Fruit fly (Drosophila melanogaster) whole organism, embryonic: ENCODE measurements around the gene SecS.

Source experiments
- Aef1 ChIP-seq: fragments of 200-800 bp; sonication (Bioruptor generic); IDR thresholded peaks from 3 replicates; pipeline ENCODE4 v1.3.6; 2022; ENCODE audit warnings: missing biosample characterization, missing genetic modification characterization
- Bgb ChIP-seq: fragments of 200-800 bp; sonication (Bioruptor generic); IDR thresholded peaks from 2 replicates; pipeline ENCODE4 v1.3.6; 2022; ENCODE audit warnings: missing biosample characterization, missing genetic modification characterization; ENCODE audit not compliant: partially characterized antibody
- CG10274 ChIP-seq: fragments of 200-800 bp; sonication (Bioruptor generic); optimal IDR thresholded peaks from 3 replicates; lab custom pipeline; 2017; ENCODE audit warnings: missing biosample characterization, mild to moderate bottlenecking, missing genetic modification characterization
- CG11398 ChIP-seq: fragments of 200-800 bp; sonication (Bioruptor generic); optimal IDR thresholded peaks from 2 replicates; lab custom pipeline; 2016; ENCODE audit warnings: missing biosample characterization, missing genetic modification characterization
- CG11695 ChIP-seq: fragments of 200-800 bp; sonication (Bioruptor generic); IDR thresholded peaks from 3 replicates; pipeline ENCODE4 v1.3.6; 2022; ENCODE audit warnings: missing biosample characterization, missing genetic modification characterization
- CG12299 ChIP-seq: fragments of 200-800 bp; sonication (Bioruptor generic); optimal IDR thresholded peaks from 2 replicates; lab custom pipeline; 2018; ENCODE audit warnings: missing biosample characterization, mild to moderate bottlenecking, missing genetic modification characterization
- CG1233 ChIP-seq: fragments of 200-800 bp; sonication (Bioruptor generic); optimal IDR thresholded peaks from 4 replicates; lab custom pipeline; 2018; ENCODE audit warnings: missing biosample characterization, mild to moderate bottlenecking, missing genetic modification characterization
- CG13296 ChIP-seq: fragments of 200-800 bp; sonication (Bioruptor generic); optimal IDR thresholded peaks from 3 replicates; lab custom pipeline; 2018; ENCODE audit warnings: missing biosample characterization, mild to moderate bottlenecking, missing genetic modification characterization
- CG13424 ChIP-seq: fragments of 200-800 bp; sonication (Bioruptor generic); optimal IDR thresholded peaks from 2 replicates; lab custom pipeline; 2019; ENCODE audit warnings: missing biosample characterization, mild to moderate bottlenecking, missing genetic modification characterization, moderate library complexity
- CG2202 ChIP-seq: fragments of 200-800 bp; sonication (Bioruptor generic); optimal IDR thresholded peaks from 2 replicates; lab custom pipeline; 2018; ENCODE audit warnings: missing biosample characterization, mild to moderate bottlenecking, missing genetic modification characterization
- CG2678 ChIP-seq: fragments of 200-800 bp; sonication (Bioruptor generic); optimal IDR thresholded peaks from 3 replicates; lab custom pipeline; 2019; ENCODE audit warnings: missing biosample characterization, mild to moderate bottlenecking, missing genetic modification characterization, moderate library complexity
- CG2875 ChIP-seq: fragments of 200-800 bp; sonication (Bioruptor generic); optimal IDR thresholded peaks from 2 replicates; lab custom pipeline; 2017; ENCODE audit warnings: missing biosample characterization, mild to moderate bottlenecking, missing genetic modification characterization, missing genetic modification reagents
- CG3838 ChIP-seq: fragments of 200-800 bp; sonication (Bioruptor generic); optimal IDR thresholded peaks from 3 replicates; lab custom pipeline; 2016; ENCODE audit warnings: missing biosample characterization, missing genetic modification characterization
- CG4707 ChIP-seq: fragments of 200-800 bp; sonication (Bioruptor generic); optimal IDR thresholded peaks from 2 replicates; lab custom pipeline; 2018; ENCODE audit warnings: missing biosample characterization, mild to moderate bottlenecking, missing genetic modification characterization, moderate library complexity
- CG7786 ChIP-seq: fragments of 200-800 bp; sonication (Bioruptor generic); optimal IDR thresholded peaks from 2 replicates; lab custom pipeline; 2016; ENCODE audit warnings: missing biosample characterization, missing genetic modification characterization
- CG7928 ChIP-seq: fragments of 200-800 bp; sonication (Bioruptor generic); optimal IDR thresholded peaks from 2 replicates; lab custom pipeline; 2017; ENCODE audit warnings: missing biosample characterization, mild to moderate bottlenecking, missing genetic modification characterization
- CG8944 ChIP-seq: fragments of 200-800 bp; sonication (Bioruptor generic); optimal IDR thresholded peaks from 3 replicates; lab custom pipeline; 2016; ENCODE audit warnings: missing biosample characterization, missing genetic modification characterization
- CG9727 ChIP-seq: fragments of 200-800 bp; sonication (Bioruptor generic); optimal IDR thresholded peaks from 3 replicates; lab custom pipeline; 2017; ENCODE audit warnings: missing biosample characterization, mild to moderate bottlenecking, missing genetic modification characterization
- CTCF ChIP-seq: fragments of 200-800 bp; sonication (Bioruptor generic); optimal IDR thresholded peaks from 2 replicates; lab custom pipeline; 2017; ENCODE audit warnings: missing biosample characterization, mild to moderate bottlenecking, missing genetic modification characterization, moderate library complexity
- CkIIα-i1 ChIP-seq: fragments of 200-800 bp; sonication (Bioruptor generic); IDR thresholded peaks from 2 replicates; pipeline ENCODE4 v1.3.6; 2022; ENCODE audit warnings: missing biosample characterization, missing genetic modification characterization
- CrebB ChIP-seq: fragments of 200-800 bp; sonication (Bioruptor generic); optimal IDR thresholded peaks from 3 replicates; lab custom pipeline; 2018; ENCODE audit warnings: missing biosample characterization, mild to moderate bottlenecking, missing genetic modification characterization
- Drgx ChIP-seq: fragments of 200-800 bp; sonication (Bioruptor generic); IDR thresholded peaks from 2 replicates; pipeline ENCODE4 v1.3.6; 2022; ENCODE audit warnings: missing biosample characterization, missing genetic modification characterization
- HHEX ChIP-seq: fragments of 200-800 bp; sonication (Bioruptor generic); optimal IDR thresholded peaks from 3 replicates; lab custom pipeline; 2017; ENCODE audit warnings: missing biosample characterization, mild to moderate bottlenecking, missing genetic modification characterization, missing genetic modification reagents
- HmgZ ChIP-seq: fragments of 200-800 bp; sonication (Bioruptor generic); optimal IDR thresholded peaks from 2 replicates; lab custom pipeline; 2018; ENCODE audit warnings: missing biosample characterization, mild to moderate bottlenecking, missing genetic modification characterization
- Kr ChIP-seq: fragments of 200-800 bp; sonication (Bioruptor generic); optimal IDR thresholded peaks from 2 replicates; lab custom pipeline; 2017; ENCODE audit warnings: missing biosample characterization, mild to moderate bottlenecking, missing genetic modification characterization
- Lpt ChIP-seq: fragments of >200 bp; optimal IDR thresholded peaks from 2 replicates; lab custom pipeline; 2018; ENCODE audit warnings: missing biosample characterization, missing genetic modification characterization
- Mes4 ChIP-seq: fragments of 200-800 bp; sonication (Bioruptor generic); optimal IDR thresholded peaks from 2 replicates; lab custom pipeline; 2016; ENCODE audit warnings: missing biosample characterization, missing genetic modification characterization
- Nf-YA ChIP-seq: fragments of 200-800 bp; sonication (Bioruptor generic); IDR thresholded peaks from 2 replicates; pipeline ENCODE4 v1.3.6; 2022; ENCODE audit warnings: missing biosample characterization, missing genetic modification characterization
- Opbp ChIP-seq: fragments of 200-800 bp; sonication (Bioruptor generic); IDR thresholded peaks from 3 replicates; pipeline ENCODE4 v1.3.6; 2022; ENCODE audit warnings: missing biosample characterization, missing genetic modification characterization; ENCODE audit not compliant: partially characterized antibody
- Ravus ChIP-seq: fragments of 200-800 bp; sonication (Bioruptor generic); IDR thresholded peaks from 2 replicates; pipeline ENCODE4 v1.3.6; 2022; ENCODE audit warnings: missing biosample characterization, missing genetic modification characterization
- Tbp ChIP-seq: fragments of >200 bp; optimal IDR thresholded peaks from 2 replicates; lab custom pipeline; 2018; ENCODE audit warnings: missing biosample characterization, missing genetic modification characterization
- al ChIP-seq: fragments of 200-800 bp; sonication (Bioruptor generic); IDR thresholded peaks from 2 replicates; pipeline ENCODE4 v1.3.6; 2022; ENCODE audit warnings: missing biosample characterization, missing genetic modification characterization
- amos ChIP-seq: fragments of 200-800 bp; sonication (Bioruptor generic); IDR thresholded peaks from 2 replicates; pipeline ENCODE4 v1.3.6; 2022; ENCODE audit warnings: missing biosample characterization, missing genetic modification characterization; ENCODE audit not compliant: partially characterized antibody
- ap ChIP-seq: fragments of 200-800 bp; sonication (Bioruptor generic); IDR thresholded peaks from 2 replicates; pipeline ENCODE4 v1.3.6; 2022; ENCODE audit warnings: missing biosample characterization, missing genetic modification characterization
- bigmax ChIP-seq: fragments of 200-800 bp; sonication (Bioruptor generic); optimal IDR thresholded peaks from 2 replicates; lab custom pipeline; 2018; ENCODE audit warnings: missing biosample characterization, mild to moderate bottlenecking, missing genetic modification characterization
- btn ChIP-seq: fragments of 200-800 bp; sonication (Bioruptor generic); optimal IDR thresholded peaks from 2 replicates; lab custom pipeline; 2016; ENCODE audit warnings: missing biosample characterization, missing genetic modification characterization
- caup ChIP-seq: fragments of 200-800 bp; sonication (Bioruptor generic); optimal IDR thresholded peaks from 3 replicates; lab custom pipeline; 2017; ENCODE audit warnings: missing biosample characterization, mild to moderate bottlenecking, missing genetic modification characterization, moderate library complexity; ENCODE audit not compliant: severe bottlenecking
- dpn ChIP-seq, 2 experiments: fragments of 200-800 bp; sonication (Bioruptor generic); optimal IDR thresholded peaks; 3 replicates each; lab custom pipeline; 2016; ENCODE audit warnings: missing biosample characterization in 2 of 2, missing genetic modification characterization in 2 of 2
- hbn ChIP-seq: fragments of 200-800 bp; sonication (Bioruptor generic); IDR thresholded peaks from 2 replicates; pipeline ENCODE4 v1.3.6; 2022; ENCODE audit warnings: missing biosample characterization, missing genetic modification characterization; ENCODE audit not compliant: partially characterized antibody
- jumu ChIP-seq: fragments of 200-800 bp; sonication (Bioruptor generic); optimal IDR thresholded peaks from 3 replicates; lab custom pipeline; 2016; ENCODE audit warnings: missing biosample characterization, missing genetic modification characterization
- lov ChIP-seq, 2 experiments: fragments of 200-800 bp in 1 of 2; fragments of >200 bp in 1 of 2; sonication (Bioruptor generic) in 1 of 2; IDR thresholded peaks in 1 of 2; optimal IDR thresholded peaks in 1 of 2; 2 replicates in 1 of 2; 3 replicates in 1 of 2; pipeline versions ENCODE4 v1.3.6 to Lab custom; 2017 to 2022; ENCODE audit warnings: missing biosample characterization in 1 of 2, missing genetic modification characterization in 1 of 2
- onecut ChIP-seq: fragments of 200-800 bp; sonication (Bioruptor generic); IDR thresholded peaks from 2 replicates; pipeline ENCODE4 v1.3.6; 2022; ENCODE audit warnings: missing biosample characterization, missing genetic modification characterization
- org-1 ChIP-seq: fragments of 200-800 bp; sonication (Bioruptor generic); optimal IDR thresholded peaks from 2 replicates; lab custom pipeline; 2017; ENCODE audit warnings: missing biosample characterization, missing genetic modification characterization
- pros ChIP-seq: fragments of 200-800 bp; sonication (Bioruptor generic); optimal IDR thresholded peaks from 3 replicates; lab custom pipeline; 2019; ENCODE audit warnings: missing biosample characterization, mild to moderate bottlenecking, missing genetic modification characterization, moderate library complexity
- psq ChIP-seq: fragments of 200-800 bp; sonication (Bioruptor generic); optimal IDR thresholded peaks from 2 replicates; lab custom pipeline; 2017; ENCODE audit warnings: missing biosample characterization, missing genetic modification characterization
- sc ChIP-seq, 3 experiments: fragments of >200 bp in 2 of 3; fragments of 200-800 bp in 1 of 3; sonication (Bioruptor generic) in 1 of 3; optimal IDR thresholded peaks; 2 replicates in 2 of 3; 3 replicates in 1 of 3; lab custom pipeline; 2017; ENCODE audit warnings: mild to moderate bottlenecking in 1 of 3, missing biosample characterization in 1 of 3, missing genetic modification characterization in 1 of 3, missing genetic modification reagents in 1 of 3
- seq ChIP-seq: fragments of 200-800 bp; sonication (Bioruptor generic); IDR thresholded peaks from 2 replicates; pipeline ENCODE4 v1.3.6; 2022; ENCODE audit warnings: missing biosample characterization, missing genetic modification characterization
- sim ChIP-seq: fragments of 200-800 bp; sonication (Bioruptor generic); IDR thresholded peaks from 2 replicates; pipeline ENCODE4 v1.3.6; 2022; ENCODE audit warnings: missing biosample characterization, missing genetic modification characterization
- toy ChIP-seq: fragments of 200-800 bp; sonication (Bioruptor generic); IDR thresholded peaks from 2 replicates; pipeline ENCODE4 v1.3.6; 2022; ENCODE audit warnings: missing biosample characterization, missing genetic modification characterization
- vvl ChIP-seq: fragments of 200-800 bp; sonication (Bioruptor generic); IDR thresholded peaks from 2 replicates; pipeline ENCODE4 v1.3.6; 2022; ENCODE audit warnings: missing biosample characterization, missing genetic modification characterization

The SecS gene

DNA sequence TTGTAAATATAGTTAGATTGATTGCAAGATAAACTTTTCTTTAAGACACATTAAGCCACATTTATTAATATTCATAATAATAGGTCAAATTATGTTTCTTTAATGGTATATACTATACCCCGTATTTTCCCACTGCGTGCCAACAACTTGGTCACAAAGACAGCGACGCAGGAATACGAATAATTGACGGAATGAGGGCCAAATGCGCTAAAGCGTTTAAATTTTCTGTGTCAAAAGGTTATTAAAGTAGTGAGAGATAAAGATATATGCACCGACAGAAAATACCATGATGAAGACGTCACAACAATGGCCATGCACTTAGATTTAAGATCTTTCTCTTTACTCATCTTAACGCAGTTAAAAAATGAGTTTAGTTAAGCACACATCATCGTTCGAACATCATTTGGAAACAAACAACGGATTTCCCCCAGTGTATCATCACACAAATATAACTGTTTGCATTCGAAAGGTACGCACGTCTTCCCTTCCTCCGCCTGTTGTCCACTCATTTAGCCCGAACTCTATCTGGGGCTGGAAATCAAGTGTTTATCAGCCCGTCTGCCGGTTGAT is 19.2 kb downstream of the SecS start (continued):
- TF ChIP-seq sc (optimal IDR thresholded peaks at IDR 0.05; lab: Kevin White, UChicago) (no peak), sc (GFP tag; optimal IDR thresholded peaks at IDR 0.05; lab: Kevin White, UChicago) (peak; percentile 39), org-1 (peak; percentile 69), CG11398 (GFP tag; lab: Kevin White, UChicago) (peak; percentile 60), CG13296 (GFP tag; lab: Kevin White, UChicago) (no peak), CTCF (GFP tag; lab: Kevin White, UChicago) (peak; percentile 4), lov (optimal IDR thresholded peaks at IDR 0.05; lab: Kevin White, UChicago) (no peak), lov (GFP tag; IDR thresholded peaks at IDR 0.05; lab: Robert Waterston, UW) (peak; percentile 84), CG7786 (GFP tag; lab: Kevin White, UChicago) (peak; percentile 70), CG3838 (no peak), btn (peak; percentile 50), ap (peak; percentile 53), CG11695 (GFP tag; lab: Robert Waterston, UW) (peak; percentile 41; the same call in 1 of the 3 replicates), Nf-YA (GFP tag; lab: Robert Waterston, UW) (peak; percentile 35; the same call in 1 of the 2 replicates), CkIIα-i1 (GFP tag; lab: Robert Waterston, UW) (no peak), Mes4 (GFP tag; lab: Kevin White, UChicago) (peak; percentile 70), CG7928 (GFP tag; lab: Kevin White, UChicago) (no peak), toy (GFP tag; lab: Robert Waterston, UW) (no peak), CG2875 (GFP tag; lab: Kevin White, UChicago) (peak; percentile 54), CG4707 (GFP tag; lab: Kevin White, UChicago) (no peak), Bgb (GFP tag; lab: Robert Waterston, UW) (no peak), CG2678 (tag; lab: Kevin White, UChicago) (peak; percentile 80), Drgx (GFP tag; lab: Robert Waterston, UW) (peak; percentile 49; the same call in 1 of the 2 replicates), Ravus (GFP tag; lab: Robert Waterston, UW) (no peak; the same call in 1 of the 2 replicates), CG9727 (GFP tag; lab: Kevin White, UChicago) (peak; percentile 75), HHEX (GFP tag; lab: Kevin White, UChicago) (peak; percentile 69), Aef1 (GFP tag; lab: Robert Waterston, UW) (peak; percentile 30; the same call in 1 of the 3 replicates), CG1233 (GFP tag; lab: Kevin White, UChicago) (peak; percentile 59), CrebB (tag; lab: Kevin White, UChicago) (no peak), dpn (GFP tag; optimal IDR thresholded peaks at IDR 0.05; lab: Kevin White, UChicago) (peak; percentile 72 to 73), Kr (no peak), Lpt (GFP tag; lab: Kevin White, UChicago) (no peak), CG8944 (peak; percentile 52), amos (GFP tag; lab: Robert Waterston, UW) (no peak), sim (no peak), Tbp (GFP tag; lab: Kevin White, UChicago) (no peak), bigmax (GFP tag; lab: Kevin White, UChicago) (no peak), CG10274 (peak; percentile 30), psq (GFP tag; lab: Kevin White, UChicago) (no peak), caup (GFP tag; lab: Kevin White, UChicago) (peak; percentile 51), al (GFP tag; lab: Robert Waterston, UW) (no peak), Opbp (GFP tag; lab: Robert Waterston, UW) (no peak), HmgZ (tag; lab: Kevin White, UChicago) (peak; percentile 7), CG12299 (peak; percentile 22), onecut (GFP tag; lab: Robert Waterston, UW) (peak; percentile 39), jumu (peak; percentile 63), hbn (GFP tag; lab: Robert Waterston, UW) (no peak), seq (GFP tag; lab: Robert Waterston, UW) (no peak), CG13424 (peak; percentile 60), pros (GFP tag; lab: Kevin White, UChicago) (no peak), CG2202 (tag; lab: Kevin White, UChicago) (peak; percentile 27), vvl (GFP tag; lab: Robert Waterston, UW) (peak; percentile 81)
